Fruit fly (Drosophila melanogaster): Measurements from ENCODE around the gene lbl.

lbl gene

dm6 chr3R:21456774-21457173 is 22.8 kb upstream of the lbl start:
- no peak for TF ChIP-seq CG15710 (tag; optimal IDR thresholded peaks at IDR 0.05)
- no peak for TF ChIP-seq CG14655 (GFP tag; optimal IDR thresholded peaks at IDR 0.05)
- TF ChIP-seq Pif1B (GFP tag; optimal IDR thresholded peaks at IDR 0.05) = no peak
- TF ChIP-seq CG4496 (GFP tag; IDR thresholded peaks at IDR 0.05) = no peak
- TF ChIP-seq CG8301 (tag; optimal IDR thresholded peaks at IDR 0.05) = no peak
- no peak for TF ChIP-seq CG32121 (GFP tag; IDR thresholded peaks at IDR 0.05)
- no peak for TF ChIP-seq CG17806 (tag; optimal IDR thresholded peaks at IDR 0.05)
- no peak for TF ChIP-seq EcR (GFP tag; optimal IDR thresholded peaks at IDR 0.05)
- no peak for TF ChIP-seq CG10348 (GFP tag; IDR thresholded peaks at IDR 0.05)
- TF ChIP-seq gl (tag; optimal IDR thresholded peaks at IDR 0.05) = no peak
- TF ChIP-seq Pif1A (GFP tag; optimal IDR thresholded peaks at IDR 0.05) = no peak
- TF ChIP-seq Snoo (tag; optimal IDR thresholded peaks at IDR 0.05) = no peak
- TF ChIP-seq fd96Ca (GFP tag; IDR thresholded peaks at IDR 0.05) = no peak
- TF ChIP-seq CG12605 (GFP tag; IDR thresholded peaks at IDR 0.05) = no peak
- no peak for TF ChIP-seq CG34367 (tag; optimal IDR thresholded peaks at IDR 0.05)
- no peak for TF ChIP-seq CG8159 (tag; optimal IDR thresholded peaks at IDR 0.05)
- no peak for TF ChIP-seq D1 (tag; optimal IDR thresholded peaks at IDR 0.05)
- no peak for TF ChIP-seq Ets98B (GFP tag; IDR thresholded peaks at IDR 0.05)
- TF ChIP-seq CG13204 (GFP tag; optimal IDR thresholded peaks at IDR 0.05) = no peak
- TF ChIP-seq rn (GFP tag; IDR thresholded peaks at IDR 0.05) = no peak

- TF ChIP-seq CG14655 (GFP tag; optimal IDR thresholded peaks at IDR 0.05) = peak; percentile 36
- peak; percentile 46 for TF ChIP-seq CG8159 (tag; optimal IDR thresholded peaks at IDR 0.05)
- TF ChIP-seq CG10348 (GFP tag; IDR thresholded peaks at IDR 0.05) = no peak
- TF ChIP-seq Snoo (tag; optimal IDR thresholded peaks at IDR 0.05) = no peak
- no peak for TF ChIP-seq CG12605 (GFP tag; IDR thresholded peaks at IDR 0.05)
- peak; percentile 8 for TF ChIP-seq Pif1A (GFP tag; optimal IDR thresholded peaks at IDR 0.05)
- no peak for TF ChIP-seq CG9948 (tag; optimal IDR thresholded peaks at IDR 0.05)
- no peak for TF ChIP-seq CG17806 (tag; optimal IDR thresholded peaks at IDR 0.05)
- TF ChIP-seq rn (GFP tag; IDR thresholded peaks at IDR 0.05) = no peak
- no peak for TF ChIP-seq CG32121 (GFP tag; IDR thresholded peaks at IDR 0.05)
- TF ChIP-seq CG34367 (tag; optimal IDR thresholded peaks at IDR 0.05) = peak; percentile 11
- TF ChIP-seq Pif1B (GFP tag; optimal IDR thresholded peaks at IDR 0.05) = peak; percentile 12
- TF ChIP-seq CG8301 (tag; optimal IDR thresholded peaks at IDR 0.05) = no peak
- TF ChIP-seq EcR (GFP tag; optimal IDR thresholded peaks at IDR 0.05) = no peak
- TF ChIP-seq CG15710 (tag; optimal IDR thresholded peaks at IDR 0.05) = no peak
- TF ChIP-seq Ets98B (GFP tag; IDR thresholded peaks at IDR 0.05) = no peak
- no peak for TF ChIP-seq fd96Ca (GFP tag; IDR thresholded peaks at IDR 0.05)
- no peak for TF ChIP-seq CG13204 (GFP tag; optimal IDR thresholded peaks at IDR 0.05)
- no peak for TF ChIP-seq D1 (tag; optimal IDR thresholded peaks at IDR 0.05)
- no peak for TF ChIP-seq CG4496 (GFP tag; IDR thresholded peaks at IDR 0.05)
Observed at dm6 chr3R:21452108-21452507, 18.2 kb upstream of the lbl start.

- no peak for TF ChIP-seq CG8159 (tag; optimal IDR thresholded peaks at IDR 0.05)
- no peak for TF ChIP-seq Snoo (tag; optimal IDR thresholded peaks at IDR 0.05)
- no peak for TF ChIP-seq Pif1B (GFP tag; optimal IDR thresholded peaks at IDR 0.05)
- no peak for TF ChIP-seq CG14655 (GFP tag; optimal IDR thresholded peaks at IDR 0.05)
- no peak for TF ChIP-seq D1 (tag; optimal IDR thresholded peaks at IDR 0.05)
- TF ChIP-seq CG12605 (GFP tag; IDR thresholded peaks at IDR 0.05) = no peak
- no peak for TF ChIP-seq CG9948 (tag; optimal IDR thresholded peaks at IDR 0.05)
- TF ChIP-seq gl (tag; optimal IDR thresholded peaks at IDR 0.05) = no peak
- TF ChIP-seq Ets98B (GFP tag; IDR thresholded peaks at IDR 0.05) = no peak
- no peak for TF ChIP-seq rn (GFP tag; IDR thresholded peaks at IDR 0.05)
- no peak for TF ChIP-seq Pif1A (GFP tag; optimal IDR thresholded peaks at IDR 0.05)
- no peak for TF ChIP-seq CG34367 (tag; optimal IDR thresholded peaks at IDR 0.05)
Observed at dm6 chr3R:21447656-21448055, 13.7 kb upstream of the lbl start.

dm6 chr3R:21446334-21446733 is 12.4 kb upstream of the lbl start, which contains the start of gene lbe:
Gene lbe, minus strand, starts transcription at chr3R:21446537.
- no peak for TF ChIP-seq CG13204 (GFP tag; optimal IDR thresholded peaks at IDR 0.05)
- TF ChIP-seq CG12605 (GFP tag; IDR thresholded peaks at IDR 0.05) = peak; percentile 32; the same call in 1 of the 2 replicates
- no peak for TF ChIP-seq D1 (tag; optimal IDR thresholded peaks at IDR 0.05)
- TF ChIP-seq CG34367 (tag; optimal IDR thresholded peaks at IDR 0.05) = no peak
- no peak; the same call in 2 of the 3 replicates for TF ChIP-seq CG4496 (GFP tag; IDR thresholded peaks at IDR 0.05)
- TF ChIP-seq CG32121 (GFP tag; IDR thresholded peaks at IDR 0.05) = no peak
- no peak for TF ChIP-seq CG8301 (tag; optimal IDR thresholded peaks at IDR 0.05)
- no peak for TF ChIP-seq CG9948 (tag; optimal IDR thresholded peaks at IDR 0.05)
- no peak for TF ChIP-seq rn (GFP tag; IDR thresholded peaks at IDR 0.05)
- no peak for TF ChIP-seq EcR (GFP tag; optimal IDR thresholded peaks at IDR 0.05)
- TF ChIP-seq fd96Ca (GFP tag; IDR thresholded peaks at IDR 0.05) = 0 out of 3 replicates have a peak, but pooled peaks have one; percentile 30
- no peak for TF ChIP-seq Pif1B (GFP tag; optimal IDR thresholded peaks at IDR 0.05)
- no peak for TF ChIP-seq Ets98B (GFP tag; IDR thresholded peaks at IDR 0.05)
- TF ChIP-seq CG8159 (tag; optimal IDR thresholded peaks at IDR 0.05) = no peak
- no peak for TF ChIP-seq CG10348 (GFP tag; IDR thresholded peaks at IDR 0.05)

- no peak for TF ChIP-seq CG14655 (GFP tag; optimal IDR thresholded peaks at IDR 0.05)
- no peak for TF ChIP-seq gl (tag; optimal IDR thresholded peaks at IDR 0.05)
- TF ChIP-seq rn (GFP tag; IDR thresholded peaks at IDR 0.05) = no peak
- no peak for TF ChIP-seq Snoo (tag; optimal IDR thresholded peaks at IDR 0.05)
Observed at dm6 chr3R:21445327-21445726, 11.4 kb upstream of the lbl start.

dm6 chr3R:21440760-21441159 is 6.8 kb upstream of the lbl start:
- TF ChIP-seq CG17806 (tag; optimal IDR thresholded peaks at IDR 0.05) = no peak
- TF ChIP-seq EcR (GFP tag; optimal IDR thresholded peaks at IDR 0.05) = no peak
- TF ChIP-seq CG9948 (tag; optimal IDR thresholded peaks at IDR 0.05) = no peak
- TF ChIP-seq CG8159 (tag; optimal IDR thresholded peaks at IDR 0.05) = no peak
- TF ChIP-seq gl (tag; optimal IDR thresholded peaks at IDR 0.05) = no peak
- no peak for TF ChIP-seq D1 (tag; optimal IDR thresholded peaks at IDR 0.05)
- TF ChIP-seq CG10348 (GFP tag; IDR thresholded peaks at IDR 0.05) = no peak
- TF ChIP-seq CG12605 (GFP tag; IDR thresholded peaks at IDR 0.05) = no peak
- no peak for TF ChIP-seq CG8301 (tag; optimal IDR thresholded peaks at IDR 0.05)
- no peak for TF ChIP-seq CG15710 (tag; optimal IDR thresholded peaks at IDR 0.05)
- TF ChIP-seq CG14655 (GFP tag; optimal IDR thresholded peaks at IDR 0.05) = no peak
- no peak for TF ChIP-seq rn (GFP tag; IDR thresholded peaks at IDR 0.05)
